Worm (Caenorhabditis elegans) whole organism, L4 larva: ENCODE measurements around the gene F59B2.14.

Experiments
- R02D3.7 ChIP-seq: fragments of 150-350 bp; sonication (generic microtip); optimal IDR thresholded peaks from 3 replicates; lab custom pipeline; 2014; ENCODE audit warnings: missing biosample characterization, missing genetic modification characterization
- Y5F2A.4 ChIP-seq: fragments of 200-800 bp; sonication (Bioruptor generic); optimal IDR thresholded peaks from 2 replicates; lab custom pipeline; 2018; ENCODE audit warnings: mild to moderate bottlenecking, missing genetic modification characterization, missing compliant biosample characterization
- ceh-20 ChIP-seq: fragments of 200-800 bp; sonication (Bioruptor generic); IDR thresholded peaks from 2 replicates; pipeline ENCODE4 v1.3.6; 2022; ENCODE audit warnings: missing genetic modification reagents, missing genetic modification characterization, missing compliant biosample characterization
- dpl-1 ChIP-seq: fragments of 150-350 bp; optimal IDR thresholded peaks from 2 replicates; lab custom pipeline; 2014; ENCODE audit warnings: missing biosample characterization, missing genetic modification reagents, missing genetic modification characterization
- hmg-1.1 ChIP-seq: fragments of 200-800 bp; sonication (Bioruptor generic); IDR thresholded peaks from 2 replicates; pipeline ENCODE4 v1.3.6; 2022; ENCODE audit warnings: missing genetic modification reagents, missing genetic modification characterization, missing compliant biosample characterization
- lin-13 ChIP-seq: fragments of 150-350 bp; optimal IDR thresholded peaks from 2 replicates; lab custom pipeline; 2014; ENCODE audit warnings: missing biosample characterization, missing genetic modification reagents, missing genetic modification characterization
- lin-39 ChIP-seq: fragments of 150-350 bp; optimal IDR thresholded peaks from 2 replicates; lab custom pipeline; 2014; ENCODE audit warnings: missing biosample characterization, missing genetic modification reagents, missing genetic modification characterization
- mdl-1 ChIP-seq, 2 experiments: fragments of 150-350 bp in 1 of 2; sonication (generic microtip) in 1 of 2; optimal IDR thresholded peaks; 2 replicates each; lab custom pipeline; 2014 to 2017; ENCODE audit warnings: missing biosample characterization in 2 of 2, missing genetic modification characterization in 2 of 2
- mep-1 ChIP-seq: fragments of 150-350 bp; sonication (generic microtip); optimal IDR thresholded peaks from 3 replicates; lab custom pipeline; 2014; ENCODE audit warnings: missing biosample characterization, missing genetic modification characterization
- mes-2 ChIP-seq: sonication (generic microtip); optimal IDR thresholded peaks from 2 replicates; lab custom pipeline; 2016; ENCODE audit warnings: missing genotype, mild to moderate bottlenecking, missing genetic modification characterization, missing compliant biosample characterization; ENCODE audit not compliant: poor library complexity, severe bottlenecking
- mxl-2 ChIP-seq: fragments of 200-800 bp; sonication (Bioruptor generic); conservative IDR thresholded peaks from 2 replicates; pipeline ENCODE4 v1.3.6; 2022; ENCODE audit warnings: missing genetic modification reagents, missing genetic modification characterization, missing compliant biosample characterization
- nhr-10 ChIP-seq: fragments of 150-350 bp; optimal IDR thresholded peaks from 2 replicates; lab custom pipeline; 2014; ENCODE audit warnings: missing biosample characterization, missing genetic modification characterization
- nhr-41 ChIP-seq: fragments of 200-800 bp; sonication (Bioruptor generic); IDR thresholded peaks from 2 replicates; pipeline ENCODE4 v1.3.6; 2022; ENCODE audit warnings: missing genetic modification reagents, missing genetic modification characterization, missing compliant biosample characterization
- rbr-2 ChIP-seq: sonication (generic microtip); optimal IDR thresholded peaks from 2 replicates; lab custom pipeline; 2016; ENCODE audit warnings: missing genotype, missing genetic modification characterization, missing compliant biosample characterization
- set-16 ChIP-seq: fragments of 200-800 bp; sonication (Bioruptor generic); IDR thresholded peaks from 2 replicates; pipeline ENCODE4 v1.3.6; 2022; ENCODE audit warnings: missing genetic modification reagents, missing genetic modification characterization, missing compliant biosample characterization
- skn-1 ChIP-seq: fragments of 150-350 bp; optimal IDR thresholded peaks from 2 replicates; lab custom pipeline; 2014; ENCODE audit warnings: missing biosample characterization, missing genetic modification characterization
- zfp-2 ChIP-seq: sonication (generic microtip); optimal IDR thresholded peaks from 2 replicates; lab custom pipeline; 2016; ENCODE audit warnings: mild to moderate bottlenecking, missing genetic modification characterization, missing compliant biosample characterization
- ztf-11 ChIP-seq: fragments of 150-350 bp; optimal IDR thresholded peaks from 2 replicates; lab custom pipeline; 2014; ENCODE audit warnings: missing biosample characterization, missing genetic modification characterization

The F59B2.14 gene

ce11 chrIII:8974835-8975234, 47.6 kb downstream of the F59B2.14 start (continued):
- TF ChIP-seq ceh-20 (no peak), lin-39 (no peak), mxl-2 (GFP tag; lab: Robert Waterston, UW) (no peak), nhr-10 (tag; lab: Kevin White, UChicago) (no peak), skn-1 (tag; lab: Kevin White, UChicago) (no peak), set-16 (no peak), dpl-1 (GFP tag; lab: Kevin White, UChicago) (no peak), mep-1 (tag; lab: Kevin White, UChicago) (peak; percentile 57), Y5F2A.4 (no peak), ztf-11 (no peak), rbr-2 (tag; lab: Kevin White, UChicago) (no peak)

- no peak for TF ChIP-seq nhr-41 (GFP tag; lab: Robert Waterston, UW)
- TF ChIP-seq zfp-2, result no peak
- peak; percentile 43 for TF ChIP-seq mes-2 (tag; lab: Kevin White, UChicago)
- no peak for TF ChIP-seq skn-1 (tag; lab: Kevin White, UChicago)
- no peak for TF ChIP-seq mdl-1 (tag; optimal IDR thresholded peaks at IDR 0.05; lab: Kevin White, UChicago)
- no peak for TF ChIP-seq lin-13 (GFP tag; lab: Kevin White, UChicago)
- TF ChIP-seq, all 104 proteins: peak for 1
Measured at ce11 chrIII:8973826-8974225, 48.6 kb downstream of the F59B2.14 start, which contains the start of gene R08D7.5. Gene R08D7.5 (plus strand): TSS chrIII:8974126.

ce11 chrIII:8973163-8973562, 49.3 kb downstream of the F59B2.14 start:
- 0 out of 2 replicates have a peak, but pooled peaks have one; percentile 36 for TF ChIP-seq hmg-1.1 (GFP tag; lab: Robert Waterston, UW)
- TF ChIP-seq R02D3.7 (tag; lab: Kevin White, UChicago), result no peak
